Worm (Caenorhabditis elegans) whole organism, late embryonic: ENCODE measurements around the gene sel-13.

Source experiments
- C38D4.7 ChIP-seq: fragments of 200-800 bp; sonication (Bioruptor generic); optimal IDR thresholded peaks from 2 replicates; lab custom pipeline; 2018; ENCODE audit warnings: mild to moderate bottlenecking, missing genetic modification characterization, moderate library complexity, missing compliant biosample characterization
- K02D7.2 ChIP-seq: sonication (generic microtip); optimal IDR thresholded peaks from 2 replicates; lab custom pipeline; 2017; ENCODE audit warnings: mild to moderate bottlenecking, missing genetic modification characterization, missing compliant biosample characterization
- ahr-1 ChIP-seq: sonication (generic microtip); optimal IDR thresholded peaks from 2 replicates; lab custom pipeline; 2016; ENCODE audit warnings: missing genetic modification characterization, missing compliant biosample characterization
- ama-1 ChIP-seq: fragments of 150-350 bp; optimal IDR thresholded peaks from 2 replicates; lab custom pipeline; 2014
- ceh-14 ChIP-seq: sonication (generic microtip); optimal IDR thresholded peaks from 2 replicates; lab custom pipeline; 2016; ENCODE audit warnings: missing genotype, missing genetic modification characterization, missing compliant biosample characterization
- ceh-18 ChIP-seq: sonication (generic microtip); optimal IDR thresholded peaks from 2 replicates; lab custom pipeline; 2016; ENCODE audit warnings: missing genetic modification characterization, missing compliant biosample characterization
- ceh-19 ChIP-seq: fragments of 200-800 bp; sonication (Bioruptor generic); optimal IDR thresholded peaks from 2 replicates; lab custom pipeline; 2018; ENCODE audit warnings: mild to moderate bottlenecking, missing genetic modification characterization, missing compliant biosample characterization
- ceh-22 ChIP-seq: sonication (generic microtip); optimal IDR thresholded peaks from 2 replicates; lab custom pipeline; 2017; ENCODE audit warnings: missing biosample characterization, missing genetic modification characterization
- ceh-24 ChIP-seq: sonication (generic microtip); optimal IDR thresholded peaks from 2 replicates; lab custom pipeline; 2016; ENCODE audit warnings: mild to moderate bottlenecking, missing genetic modification characterization, missing compliant biosample characterization
- ceh-30 ChIP-seq: fragments of 150-350 bp; optimal IDR thresholded peaks from 2 replicates; lab custom pipeline; 2014; ENCODE audit warnings: missing biosample characterization, missing genetic modification characterization
- ceh-31 ChIP-seq: sonication (generic microtip); optimal IDR thresholded peaks from 2 replicates; lab custom pipeline; 2016; ENCODE audit warnings: missing genetic modification characterization, missing compliant biosample characterization
- ceh-34 ChIP-seq: sonication (generic microtip); optimal IDR thresholded peaks from 2 replicates; lab custom pipeline; 2016; ENCODE audit warnings: mild to moderate bottlenecking, missing genetic modification characterization, missing compliant biosample characterization
- ceh-45 ChIP-seq: fragments of 200-800 bp; sonication (Bioruptor generic); IDR thresholded peaks from 2 replicates; pipeline ENCODE4 v1.3.6; 2022; ENCODE audit warnings: missing genetic modification reagents, missing genetic modification characterization, missing compliant biosample characterization
- ceh-48 ChIP-seq: sonication (generic microtip); optimal IDR thresholded peaks from 2 replicates; lab custom pipeline; 2016; ENCODE audit warnings: missing genetic modification characterization, inconsistent platforms, missing compliant biosample characterization
- ceh-9 ChIP-seq: sonication (generic microtip); optimal IDR thresholded peaks from 2 replicates; lab custom pipeline; 2016; ENCODE audit warnings: mild to moderate bottlenecking, missing genetic modification characterization, inconsistent platforms, missing compliant biosample characterization
- dmd-4 ChIP-seq: sonication (generic microtip); optimal IDR thresholded peaks from 2 replicates; lab custom pipeline; 2016; ENCODE audit warnings: borderline replicate concordance, missing genetic modification characterization, missing compliant biosample characterization
- dve-1 ChIP-seq: sonication (generic microtip); optimal IDR thresholded peaks from 2 replicates; lab custom pipeline; 2017; ENCODE audit warnings: antibody characterized with exemption, mild to moderate bottlenecking, missing genetic modification characterization, missing compliant biosample characterization
- elt-2 ChIP-seq: sonication (generic microtip); optimal IDR thresholded peaks from 2 replicates; lab custom pipeline; 2016; ENCODE audit warnings: missing genetic modification reagents, missing genetic modification characterization, missing compliant biosample characterization
- ets-4 ChIP-seq: sonication (generic microtip); optimal IDR thresholded peaks from 2 replicates; lab custom pipeline; 2016; ENCODE audit warnings: missing genetic modification characterization, missing compliant biosample characterization
- fax-1 ChIP-seq: sonication (generic microtip); optimal IDR thresholded peaks from 2 replicates; lab custom pipeline; 2016; ENCODE audit warnings: missing genotype, missing genetic modification characterization, missing compliant biosample characterization
- gmeb-2 ChIP-seq: sonication (generic microtip); optimal IDR thresholded peaks from 2 replicates; lab custom pipeline; 2016; ENCODE audit warnings: missing genetic modification characterization, inconsistent platforms, missing compliant biosample characterization
- hlh-15 ChIP-seq: sonication (generic microtip); optimal IDR thresholded peaks from 2 replicates; lab custom pipeline; 2016; ENCODE audit warnings: missing genetic modification characterization, missing compliant biosample characterization
- hlh-6 ChIP-seq: sonication (generic microtip); optimal IDR thresholded peaks from 2 replicates; lab custom pipeline; 2016; ENCODE audit warnings: missing genotype, missing genetic modification characterization, missing compliant biosample characterization
- hlh-8 ChIP-seq: sonication (generic microtip); optimal IDR thresholded peaks from 2 replicates; lab custom pipeline; 2016; ENCODE audit warnings: missing genotype, missing genetic modification characterization, missing compliant biosample characterization
- lin-11 ChIP-seq: fragments of 200-800 bp; sonication (Bioruptor generic); optimal IDR thresholded peaks from 2 replicates; lab custom pipeline; 2018; ENCODE audit warnings: mild to moderate bottlenecking, missing genetic modification characterization, missing compliant biosample characterization
- mec-3 ChIP-seq: sonication (generic microtip); optimal IDR thresholded peaks from 2 replicates; lab custom pipeline; 2016; ENCODE audit warnings: borderline replicate concordance, missing genetic modification characterization, missing compliant biosample characterization
- nfya-1 ChIP-seq: sonication (generic microtip); optimal IDR thresholded peaks from 2 replicates; lab custom pipeline; 2017; ENCODE audit warnings: missing genetic modification characterization, mild to moderate bottlenecking, missing compliant biosample characterization, antibody characterized with exemption, moderate library complexity
- nhr-232 ChIP-seq: sonication (generic microtip); optimal IDR thresholded peaks from 2 replicates; lab custom pipeline; 2016; ENCODE audit warnings: missing genetic modification characterization, missing compliant biosample characterization
- odd-2 ChIP-seq: sonication (generic microtip); optimal IDR thresholded peaks from 2 replicates; lab custom pipeline; 2017; ENCODE audit warnings: antibody characterized with exemption, mild to moderate bottlenecking, missing genetic modification characterization, missing compliant biosample characterization
- pag-3 ChIP-seq: sonication (generic microtip); optimal IDR thresholded peaks from 2 replicates; lab custom pipeline; 2016; ENCODE audit warnings: missing compliant biosample characterization, missing genetic modification characterization, borderline replicate concordance
- pax-1 ChIP-seq: fragments of 150-350 bp; optimal IDR thresholded peaks from 2 replicates; lab custom pipeline; 2014; ENCODE audit warnings: missing biosample characterization, missing genetic modification characterization
- pha-2 ChIP-seq: sonication (generic microtip); optimal IDR thresholded peaks from 2 replicates; lab custom pipeline; 2017; ENCODE audit warnings: mild to moderate bottlenecking, missing genetic modification characterization, missing compliant biosample characterization
- pqm-1 ChIP-seq: sonication (generic microtip); optimal IDR thresholded peaks from 2 replicates; lab custom pipeline; 2016; ENCODE audit warnings: missing genetic modification characterization, missing compliant biosample characterization
- ref-2 ChIP-seq: sonication (generic microtip); optimal IDR thresholded peaks from 2 replicates; lab custom pipeline; 2016; ENCODE audit warnings: missing genetic modification characterization, missing compliant biosample characterization
- sdc-2 ChIP-seq: sonication (generic microtip); optimal IDR thresholded peaks from 2 replicates; lab custom pipeline; 2016; ENCODE audit warnings: missing genotype, missing genetic modification characterization, missing compliant biosample characterization
- syd-9 ChIP-seq: sonication (generic microtip); optimal IDR thresholded peaks from 2 replicates; lab custom pipeline; 2016; ENCODE audit warnings: mild to moderate bottlenecking, missing genetic modification characterization, moderate library complexity, missing compliant biosample characterization
- tbx-2 ChIP-seq: sonication (generic microtip); optimal IDR thresholded peaks from 2 replicates; lab custom pipeline; 2016; ENCODE audit warnings: missing genetic modification characterization, missing compliant biosample characterization
- tbx-7 ChIP-seq: sonication (generic microtip); optimal IDR thresholded peaks from 2 replicates; lab custom pipeline; 2016; ENCODE audit warnings: missing genotype, missing genetic modification characterization, missing compliant biosample characterization
- unc-3 ChIP-seq, 2 experiments: fragments of 200-800 bp in 1 of 2; sonication (Bioruptor generic) in 1 of 2; sonication (generic microtip) in 1 of 2; conservative IDR thresholded peaks in 1 of 2; optimal IDR thresholded peaks in 1 of 2; 2 replicates each; pipeline versions ENCODE4 v1.3.6 to Lab custom; 2016 to 2022; ENCODE audit warnings: missing compliant biosample characterization in 2 of 2, missing genetic modification characterization in 2 of 2, missing genetic modification reagents in 1 of 2
- unc-42 ChIP-seq: sonication (generic microtip); optimal IDR thresholded peaks from 2 replicates; lab custom pipeline; 2016; ENCODE audit warnings: missing genotype, missing genetic modification characterization, missing compliant biosample characterization
- unc-55 ChIP-seq: sonication (generic microtip); optimal IDR thresholded peaks from 2 replicates; lab custom pipeline; 2017; ENCODE audit warnings: missing biosample characterization, missing genetic modification reagents, missing genetic modification characterization
- unc-86 ChIP-seq: sonication (generic microtip); optimal IDR thresholded peaks from 2 replicates; lab custom pipeline; 2016; ENCODE audit warnings: missing genetic modification characterization, missing compliant biosample characterization
- zip-5 ChIP-seq: sonication (generic microtip); optimal IDR thresholded peaks from 2 replicates; lab custom pipeline; 2016; ENCODE audit warnings: missing genetic modification characterization, missing compliant biosample characterization
- ztf-16 ChIP-seq: sonication (generic microtip); optimal IDR thresholded peaks from 2 replicates; lab custom pipeline; 2017; ENCODE audit warnings: missing genetic modification characterization, missing compliant biosample characterization

Gene sel-13

ce11 chrIII:4695057-4695456 lies 5.0 kb downstream of the sel-13 start, which contains the start of gene T04A8.7:
T04A8.7 (plus strand) TSS chrIII:4695357.
- TF ChIP-seq ceh-48 (tag; lab: Kevin White, UChicago) (no peak), unc-3 (GFP tag; conservative IDR thresholded peaks at IDR 0.05; lab: Robert Waterston, UW) (no peak), unc-3 (tag; optimal IDR thresholded peaks at IDR 0.05; lab: Kevin White, UChicago) (no peak), fax-1 (no peak), mec-3 (no peak), dmd-4 (no peak), odd-2 (no peak), elt-2 (no peak), syd-9 (no peak)

DNA sequence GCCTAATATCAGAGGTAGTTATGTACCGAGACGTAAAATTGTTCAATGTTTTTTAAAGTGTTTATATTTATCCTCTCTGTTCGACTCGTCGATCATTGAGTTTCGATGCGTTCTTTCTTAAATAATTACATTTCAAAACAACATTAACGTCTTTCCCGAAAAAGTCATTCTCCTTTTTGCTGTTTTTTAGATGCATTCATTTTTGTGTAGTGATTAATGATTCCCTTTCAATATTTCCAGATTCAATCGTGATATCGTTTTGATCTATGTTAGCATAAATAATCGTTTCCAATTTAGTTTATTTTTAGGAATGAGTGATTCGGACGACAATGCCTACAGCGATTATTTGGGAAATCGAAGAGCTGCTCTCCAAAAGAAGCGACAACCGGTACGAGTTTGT lies 6.3 kb downstream of the sel-13 start, which contains the start of gene T04A8.8:
Gene T04A8.8 (plus strand): TSS at position 301 of the 400 bp plus-strand sequence.
- TF ChIP-seq zip-5 (tag; lab: Kevin White, UChicago) (no peak), ceh-45 (GFP tag; lab: Robert Waterston, UW) (no peak), ceh-30 (tag; lab: Kevin White, UChicago) (no peak), pag-3 (no peak), nfya-1 (tag; lab: Kevin White, UChicago) (no peak), K02D7.2 (tag; lab: Kevin White, UChicago) (no peak), sdc-2 (tag; lab: Kevin White, UChicago) (no peak), unc-55 (no peak), ceh-24 (tag; lab: Kevin White, UChicago) (no peak), elt-2 (no peak), lin-11 (tag; lab: Kevin White, UChicago) (no peak), ceh-14 (tag; lab: Kevin White, UChicago) (no peak), ceh-9 (no peak), ceh-22 (no peak), unc-86 (tag; lab: Kevin White, UChicago) (no peak), ama-1 (lab: Kevin White, UChicago) (no peak), ztf-16 (tag; lab: Kevin White, UChicago) (no peak)

- TF ChIP-seq pha-2 (tag; lab: Kevin White, UChicago) (no peak), pax-1 (tag; lab: Kevin White, UChicago) (no peak), tbx-7 (tag; lab: Kevin White, UChicago) (no peak), ceh-19 (GFP tag; lab: Kevin White, UChicago) (no peak), pqm-1 (tag; lab: Kevin White, UChicago) (no peak), gmeb-2 (no peak), ceh-18 (peak; percentile 14), hlh-6 (no peak), ahr-1 (tag; lab: Kevin White, UChicago) (no peak), dve-1 (tag; lab: Kevin White, UChicago) (no peak), unc-42 (tag; lab: Kevin White, UChicago) (peak; percentile 29), ref-2 (tag; lab: Kevin White, UChicago) (no peak), tbx-2 (peak; percentile 50), ceh-24 (tag; lab: Kevin White, UChicago) (no peak), hlh-15 (tag; lab: Kevin White, UChicago) (no peak), elt-2 (peak; percentile 63), hlh-8 (tag; lab: Kevin White, UChicago) (no peak), unc-55 (no peak), nhr-232 (tag; lab: Kevin White, UChicago) (no peak), pag-3 (no peak), ets-4 (peak; percentile 16), ceh-31 (peak; percentile 23), ama-1 (lab: Kevin White, UChicago) (no peak), ztf-16 (tag; lab: Kevin White, UChicago) (peak; percentile 5), C38D4.7 (no peak), syd-9 (no peak), nfya-1 (tag; lab: Kevin White, UChicago) (peak; percentile 70), ceh-34 (tag; lab: Kevin White, UChicago) (no peak)
Measured at ce11 chrIII:4693281-4693680, 6.7 kb downstream of the sel-13 start, which contains the start of gene nifk-1. nifk-1 (minus strand) TSS chrIII:4693307.
